Worm (Caenorhabditis elegans) whole organism, L4/young adult: Measurements from ENCODE around the gene dsl-5.

ENCODE experiments used
- W03F9.2 ChIP-seq: fragments of 150-350 bp; optimal IDR thresholded peaks from 2 replicates; lab custom pipeline; 2014; ENCODE audit warnings: missing biosample characterization, missing genetic modification characterization
- dao-5 ChIP-seq: sonication (generic microtip); optimal IDR thresholded peaks from 2 replicates; lab custom pipeline; 2016; ENCODE audit warnings: missing genotype, missing genetic modification characterization, moderate library complexity, missing compliant biosample characterization
- him-1 ChIP-seq: sonication (generic microtip); optimal IDR thresholded peaks from 2 replicates; lab custom pipeline; 2016; ENCODE audit warnings: missing genotype, missing genetic modification reagents, missing genetic modification characterization, missing compliant biosample characterization

DNA sequence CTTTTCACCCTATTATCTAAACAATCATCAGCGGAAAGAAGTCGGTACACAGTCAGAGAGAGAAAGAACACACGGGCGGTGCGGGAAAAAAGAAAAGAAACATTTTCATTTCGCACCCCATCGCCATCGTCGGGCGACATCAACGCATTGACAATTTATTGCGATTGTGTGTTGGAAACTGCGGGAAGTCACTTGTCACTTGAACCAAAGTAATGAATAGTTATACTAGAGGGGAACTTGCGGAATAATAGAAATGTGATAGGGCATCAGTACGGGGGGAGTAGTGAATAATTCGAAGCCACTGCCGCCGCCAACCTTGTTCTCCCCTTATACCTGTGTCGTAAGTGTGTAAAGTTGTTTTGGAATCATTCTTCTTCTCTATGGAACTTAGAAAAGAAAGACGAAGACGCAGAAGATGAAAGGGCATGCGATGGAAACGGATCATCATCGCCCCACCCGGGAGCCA, 49.4 kb downstream of the dsl-5 start:
- TF ChIP-seq him-1 (tag; lab: Kevin White, UChicago) (no peak), W03F9.2 (no peak), dao-5 (tag; lab: Kevin White, UChicago) (no peak)
